Worm (Caenorhabditis elegans) whole organism, L4/young adult: Measurements from ENCODE around the gene nas-3.

Experiments used
- W03F9.2 ChIP-seq: fragments of 150-350 bp; optimal IDR thresholded peaks from 2 replicates; lab custom pipeline; 2014; ENCODE audit warnings: missing biosample characterization, missing genetic modification characterization
- dao-5 ChIP-seq: sonication (generic microtip); optimal IDR thresholded peaks from 2 replicates; lab custom pipeline; 2016; ENCODE audit warnings: missing genotype, missing genetic modification characterization, moderate library complexity, missing compliant biosample characterization
- him-1 ChIP-seq: sonication (generic microtip); optimal IDR thresholded peaks from 2 replicates; lab custom pipeline; 2016; ENCODE audit warnings: missing genotype, missing genetic modification reagents, missing genetic modification characterization, missing compliant biosample characterization

The nas-3 gene

ce11 chrV:9506931-9507330, 29.0 kb downstream of the nas-3 start:
- TF ChIP-seq W03F9.2 (tag; lab: Kevin White, UChicago): no peak
- no peak for TF ChIP-seq him-1
- no peak for TF ChIP-seq dao-5

ce11 chrV:9507742-9508141, 29.8 kb downstream of the nas-3 start, which contains the start of gene acs-14:
acs-14 (plus strand) TSS chrV:9508132.
- TF ChIP-seq W03F9.2 (tag; lab: Kevin White, UChicago) (no peak), him-1 (no peak), dao-5 (no peak)

- TF ChIP-seq W03F9.2 (tag; lab: Kevin White, UChicago) (no peak), him-1 (no peak), dao-5 (no peak)
These were observed 31.6 kb downstream of the nas-3 start for ce11 chrV:9509597-9509996.

ce11 chrV:9513590-9513989, 35.6 kb downstream of the nas-3 start, which contains the start of gene eif-2Bdelta:
eif-2Bdelta (plus strand) TSS chrV:9513824.
- TF ChIP-seq dao-5 (no peak), W03F9.2 (tag; lab: Kevin White, UChicago) (peak; percentile 34), him-1 (no peak)

ce11 chrV:9516280-9516679, 38.3 kb downstream of the nas-3 start:
- no peak for TF ChIP-seq dao-5
- TF ChIP-seq W03F9.2 (tag; lab: Kevin White, UChicago): no peak
- no peak for TF ChIP-seq him-1

ce11 chrV:9518832-9519231, 40.9 kb downstream of the nas-3 start, which contains the start of gene C50F4.8:
C50F4.8 (minus strand) TSS chrV:9518859.
- TF ChIP-seq W03F9.2 (tag; lab: Kevin White, UChicago) (no peak), dao-5 (no peak), him-1 (no peak)

ce11 chrV:9521697-9522096, 43.7 kb downstream of the nas-3 start:
- TF ChIP-seq him-1 (no peak), dao-5 (no peak), W03F9.2 (tag; lab: Kevin White, UChicago) (no peak)

ce11 chrV:9524099-9524498, 46.1 kb downstream of the nas-3 start, which contains the start of gene C50F4.9:
C50F4.9 (minus strand) TSS chrV:9524199.
- no peak for TF ChIP-seq him-1
- TF ChIP-seq W03F9.2 (tag; lab: Kevin White, UChicago): no peak
- TF ChIP-seq dao-5: no peak

ce11 chrV:9526470-9526869, 48.5 kb downstream of the nas-3 start, which contains the start of gene C50F4.1:
C50F4.1 (plus strand) TSS chrV:9526793.
- TF ChIP-seq him-1 (no peak), W03F9.2 (tag; lab: Kevin White, UChicago) (no peak), dao-5 (no peak)

- TF ChIP-seq him-1 (no peak), W03F9.2 (tag; lab: Kevin White, UChicago) (no peak), dao-5 (no peak)
These were observed 49.4 kb downstream of the nas-3 start for ce11 chrV:9527337-9527736.

ce11 chrV:9527984-9528383, 50.0 kb downstream of the nas-3 start:
- no peak for TF ChIP-seq him-1
- TF ChIP-seq W03F9.2 (tag; lab: Kevin White, UChicago): no peak
- TF ChIP-seq dao-5: no peak
